Fruit fly (Drosophila melanogaster) Kc167 (cell line): ENCODE measurements around the gene CG17264.

Experiments used
- Myc ChIP-seq: fragments of >200 bp; optimal IDR thresholded peaks from 2 replicates; lab custom pipeline; 2017; ENCODE audit warnings: missing external identifiers
- Sin3A ChIP-seq: fragments of >200 bp; optimal IDR thresholded peaks from 2 replicates; lab custom pipeline; 2018; ENCODE audit warnings: missing external identifiers
- h ChIP-seq: fragments of >200 bp; optimal IDR thresholded peaks from 3 replicates; lab custom pipeline; 2018; ENCODE audit warnings: missing external identifiers
- insv ChIP-seq: fragments of >200 bp; optimal IDR thresholded peaks from 3 replicates; lab custom pipeline; 2018; ENCODE audit warnings: missing external identifiers
- psq ChIP-seq: fragments of >200 bp; optimal IDR thresholded peaks from 2 replicates; lab custom pipeline; 2017; ENCODE audit warnings: missing external identifiers
- ttk ChIP-seq: sonication (Bioruptor generic); optimal IDR thresholded peaks from 2 replicates; lab custom pipeline; 2017; ENCODE audit warnings: missing external identifiers

Gene CG17264

dm6 chr2L:2999609-3000008 lies 18.7 kb upstream of the CG17264 start:
- TF ChIP-seq Myc (lab: Kevin White, UChicago) (no peak), h (lab: Kevin White, UChicago) (no peak), psq (lab: Kevin White, UChicago) (no peak), insv (lab: Kevin White, UChicago) (no peak), ttk (lab: Kevin White, UChicago) (no peak), Sin3A (lab: Kevin White, UChicago) (no peak)

dm6 chr2L:3000517-3000934 lies 17.8 kb upstream of the CG17264 start:
- TF ChIP-seq Myc (lab: Kevin White, UChicago) = no peak
- no peak for TF ChIP-seq Sin3A (lab: Kevin White, UChicago)
- no peak for TF ChIP-seq h (lab: Kevin White, UChicago)
- TF ChIP-seq psq (lab: Kevin White, UChicago) = no peak
- TF ChIP-seq insv (lab: Kevin White, UChicago) = no peak
- TF ChIP-seq ttk (lab: Kevin White, UChicago) = no peak

dm6 chr2L:3001953-3002352 lies 16.4 kb upstream of the CG17264 start:
- TF ChIP-seq Myc (lab: Kevin White, UChicago) = no peak
- no peak for TF ChIP-seq Sin3A (lab: Kevin White, UChicago)
- no peak for TF ChIP-seq h (lab: Kevin White, UChicago)
- TF ChIP-seq insv (lab: Kevin White, UChicago) = no peak
- TF ChIP-seq ttk (lab: Kevin White, UChicago) = no peak
- no peak for TF ChIP-seq psq (lab: Kevin White, UChicago)

- TF ChIP-seq Sin3A (lab: Kevin White, UChicago) = no peak
- no peak for TF ChIP-seq ttk (lab: Kevin White, UChicago)
- TF ChIP-seq Myc (lab: Kevin White, UChicago) = no peak
- TF ChIP-seq insv (lab: Kevin White, UChicago) = no peak
- no peak for TF ChIP-seq h (lab: Kevin White, UChicago)
- no peak for TF ChIP-seq psq (lab: Kevin White, UChicago)
Observed at dm6 chr2L:3003399-3003798, 14.9 kb upstream of the CG17264 start.

dm6 chr2L:3004601-3005000 lies 13.7 kb upstream of the CG17264 start:
- no peak for TF ChIP-seq h (lab: Kevin White, UChicago)
- TF ChIP-seq insv (lab: Kevin White, UChicago) = no peak
- no peak for TF ChIP-seq psq (lab: Kevin White, UChicago)
- TF ChIP-seq Sin3A (lab: Kevin White, UChicago) = no peak
- TF ChIP-seq ttk (lab: Kevin White, UChicago) = no peak

- TF ChIP-seq Myc (lab: Kevin White, UChicago) = no peak
- no peak for TF ChIP-seq Sin3A (lab: Kevin White, UChicago)
- no peak for TF ChIP-seq h (lab: Kevin White, UChicago)
- TF ChIP-seq ttk (lab: Kevin White, UChicago) = no peak
- no peak for TF ChIP-seq insv (lab: Kevin White, UChicago)
- no peak for TF ChIP-seq psq (lab: Kevin White, UChicago)
Observed at dm6 chr2L:3005483-3005882, 12.8 kb upstream of the CG17264 start.

- TF ChIP-seq Sin3A (lab: Kevin White, UChicago) (no peak), psq (lab: Kevin White, UChicago) (no peak), h (lab: Kevin White, UChicago) (no peak)
Observed at dm6 chr2L:3006194-3006593, 12.1 kb upstream of the CG17264 start.

- TF ChIP-seq psq (lab: Kevin White, UChicago) (no peak), Sin3A (lab: Kevin White, UChicago) (no peak), ttk (lab: Kevin White, UChicago) (no peak), Myc (lab: Kevin White, UChicago) (no peak), insv (lab: Kevin White, UChicago) (no peak)
Observed at dm6 chr2L:3006925-3007426, 11.3 kb upstream of the CG17264 start.

- TF ChIP-seq insv (lab: Kevin White, UChicago) = no peak
- no peak for TF ChIP-seq h (lab: Kevin White, UChicago)
- TF ChIP-seq Myc (lab: Kevin White, UChicago) = no peak
- TF ChIP-seq Sin3A (lab: Kevin White, UChicago) = no peak
- TF ChIP-seq ttk (lab: Kevin White, UChicago) = no peak
- no peak for TF ChIP-seq psq (lab: Kevin White, UChicago)
Observed at dm6 chr2L:3009438-3009837, 8.9 kb upstream of the CG17264 start.

- no peak for TF ChIP-seq psq (lab: Kevin White, UChicago)
- TF ChIP-seq h (lab: Kevin White, UChicago) = no peak
- TF ChIP-seq Sin3A (lab: Kevin White, UChicago) = no peak
- no peak for TF ChIP-seq insv (lab: Kevin White, UChicago)
- no peak for TF ChIP-seq Myc (lab: Kevin White, UChicago)
- TF ChIP-seq ttk (lab: Kevin White, UChicago) = no peak
Observed at dm6 chr2L:3011484-3011883, 6.8 kb upstream of the CG17264 start.

- TF ChIP-seq Sin3A (lab: Kevin White, UChicago) = no peak
- no peak for TF ChIP-seq psq (lab: Kevin White, UChicago)
- no peak for TF ChIP-seq insv (lab: Kevin White, UChicago)
- TF ChIP-seq Myc (lab: Kevin White, UChicago) = no peak
- TF ChIP-seq ttk (lab: Kevin White, UChicago) = no peak
- no peak for TF ChIP-seq h (lab: Kevin White, UChicago)
Observed at dm6 chr2L:3012780-3013179, 5.5 kb upstream of the CG17264 start.

dm6 chr2L:3022986-3023385 lies 4.7 kb downstream of the CG17264 start, which contains the start of the genes alpha4GT1 and Prp40:
alpha4GT1 (minus strand) TSS chr2L:3023141.
Prp40 (plus strand) TSS chr2L:3023226.
- TF ChIP-seq h (lab: Kevin White, UChicago) (no peak), Myc (lab: Kevin White, UChicago) (no peak), ttk (lab: Kevin White, UChicago) (no peak), insv (lab: Kevin White, UChicago) (no peak), Sin3A (lab: Kevin White, UChicago) (no peak), psq (lab: Kevin White, UChicago) (no peak)
